Worm (Caenorhabditis elegans) whole organism, L1 larva: ENCODE results near the gene ZK1320.9.

Source experiments
- C16A3.4 ChIP-seq: fragments of 150-350 bp; optimal IDR thresholded peaks from 2 replicates; lab custom pipeline; 2014; ENCODE audit warnings: missing biosample characterization, missing genetic modification characterization
- F16B12.6 ChIP-seq: fragments of 150-350 bp; optimal IDR thresholded peaks from 2 replicates; lab custom pipeline; 2014; ENCODE audit warnings: missing biosample characterization, missing genetic modification characterization
- aly-2 ChIP-seq: fragments of 150-350 bp; optimal IDR thresholded peaks from 2 replicates; lab custom pipeline; 2014; ENCODE audit warnings: missing biosample characterization, missing genetic modification characterization
- ama-1 ChIP-seq: fragments of 150-350 bp; optimal IDR thresholded peaks from 2 replicates; lab custom pipeline; 2014
- ceh-63 ChIP-seq: fragments of 200-800 bp; sonication (Bioruptor generic); optimal IDR thresholded peaks from 2 replicates; lab custom pipeline; 2018; ENCODE audit warnings: mild to moderate bottlenecking, missing genetic modification characterization, missing compliant biosample characterization
- ceh-8 ChIP-seq: fragments of 200-800 bp; sonication (Bioruptor generic); optimal IDR thresholded peaks from 2 replicates; lab custom pipeline; 2018; ENCODE audit warnings: mild to moderate bottlenecking, missing genetic modification characterization, moderate library complexity, missing compliant biosample characterization
- ceh-82 ChIP-seq, 3 experiments: fragments of 150-350 bp in 1 of 3; sonication (generic microtip) in 2 of 3; optimal IDR thresholded peaks; 2 replicates each; lab custom pipeline; 2014 to 2017; ENCODE audit warnings: missing biosample characterization in 3 of 3, missing genetic modification characterization in 3 of 3
- ces-1 ChIP-seq: fragments of 150-350 bp; optimal IDR thresholded peaks from 2 replicates; lab custom pipeline; 2014; ENCODE audit warnings: missing biosample characterization, missing genetic modification reagents, missing genetic modification characterization
- dpl-1 ChIP-seq, 3 experiments: fragments of 150-350 bp in 2 of 3; sonication (generic microtip) in 1 of 3; optimal IDR thresholded peaks; 2 replicates each; lab custom pipeline; 2014 to 2017; ENCODE audit warnings: missing biosample characterization in 3 of 3, missing genetic modification characterization in 3 of 3, missing genetic modification reagents in 3 of 3
- efl-1 ChIP-seq, 4 experiments: fragments of 150-350 bp; optimal IDR thresholded peaks in 3 of 4; peaks in 1 of 4; 1 replicate in 1 of 4; 2 replicates in 3 of 4; lab custom pipeline; 2014; ENCODE audit warnings: missing biosample characterization in 2 of 4, missing genetic modification characterization in 2 of 4, missing genetic modification reagents in 2 of 4
- efl-3 ChIP-seq: fragments of 200-800 bp; sonication (Bioruptor generic); optimal IDR thresholded peaks from 2 replicates; lab custom pipeline; 2018; ENCODE audit warnings: mild to moderate bottlenecking, missing genetic modification characterization, missing compliant biosample characterization
- egl-13 ChIP-seq: sonication (generic microtip); optimal IDR thresholded peaks from 2 replicates; lab custom pipeline; 2016; ENCODE audit warnings: missing genotype, missing genetic modification reagents, missing genetic modification characterization, missing compliant biosample characterization
- egl-27 ChIP-seq, 2 experiments: fragments of 150-350 bp in 1 of 2; sonication (generic microtip); optimal IDR thresholded peaks; 3 replicates each; lab custom pipeline; 2017 to 2018; ENCODE audit warnings: missing biosample characterization in 2 of 2, missing genetic modification characterization in 2 of 2, missing genetic modification reagents in 2 of 2
- elt-2 ChIP-seq: sonication (generic microtip); optimal IDR thresholded peaks from 2 replicates; lab custom pipeline; 2016; ENCODE audit warnings: missing genetic modification characterization, mild to moderate bottlenecking, inconsistent platforms, missing compliant biosample characterization, missing genetic modification reagents
- fkh-10 ChIP-seq: sonication (generic microtip); optimal IDR thresholded peaks from 2 replicates; lab custom pipeline; 2017; ENCODE audit warnings: missing biosample characterization, missing genetic modification reagents, missing genetic modification characterization
- fkh-8 ChIP-seq: sonication (generic microtip); optimal IDR thresholded peaks from 2 replicates; lab custom pipeline; 2016; ENCODE audit warnings: mild to moderate bottlenecking, missing genetic modification characterization, missing compliant biosample characterization
- fos-1 ChIP-seq: fragments of 150-350 bp; optimal IDR thresholded peaks from 2 replicates; lab custom pipeline; 2014; ENCODE audit warnings: missing biosample characterization, missing genetic modification characterization
- grh-1 ChIP-seq: fragments of 200-800 bp; sonication (Bioruptor generic); IDR thresholded peaks from 2 replicates; pipeline ENCODE4 v1.3.6; 2022; ENCODE audit warnings: missing genetic modification reagents, missing genetic modification characterization, missing compliant biosample characterization
- hlh-17 ChIP-seq: fragments of 200-800 bp; sonication (Bioruptor generic); optimal IDR thresholded peaks from 2 replicates; lab custom pipeline; 2018; ENCODE audit warnings: missing genetic modification characterization, mild to moderate bottlenecking, missing compliant biosample characterization, moderate library complexity, borderline replicate concordance
- hlh-4 ChIP-seq: sonication (generic microtip); optimal IDR thresholded peaks from 2 replicates; lab custom pipeline; 2016; ENCODE audit warnings: mild to moderate bottlenecking, missing genetic modification characterization, missing compliant biosample characterization
- isw-1 ChIP-seq: fragments of 200-800 bp; sonication (Bioruptor generic); IDR thresholded peaks from 2 replicates; pipeline ENCODE4 v1.3.6; 2022; ENCODE audit warnings: missing genetic modification characterization, missing compliant biosample characterization
- jun-1 ChIP-seq: fragments of 150-350 bp; optimal IDR thresholded peaks from 2 replicates; lab custom pipeline; 2014; ENCODE audit warnings: missing biosample characterization, missing genetic modification reagents, missing genetic modification characterization
- lin-14 ChIP-seq: fragments of 200-800 bp; sonication (Bioruptor generic); optimal IDR thresholded peaks from 2 replicates; lab custom pipeline; 2018; ENCODE audit warnings: mild to moderate bottlenecking, missing genetic modification characterization, moderate library complexity, missing compliant biosample characterization
- lin-15B ChIP-seq: fragments of 150-350 bp; sonication (generic microtip); optimal IDR thresholded peaks from 3 replicates; lab custom pipeline; 2014; ENCODE audit warnings: missing biosample characterization, missing genetic modification characterization
- lir-3 ChIP-seq: sonication (generic microtip); optimal IDR thresholded peaks from 2 replicates; lab custom pipeline; 2016; ENCODE audit warnings: mild to moderate bottlenecking, missing genetic modification characterization, moderate library complexity, missing compliant biosample characterization; ENCODE audit not compliant: poor library complexity
- mep-1 ChIP-seq: fragments of 150-350 bp; optimal IDR thresholded peaks from 2 replicates; lab custom pipeline; 2014; ENCODE audit warnings: missing biosample characterization, missing genetic modification characterization
- nhr-11 ChIP-seq: fragments of 150-350 bp; optimal IDR thresholded peaks from 2 replicates; lab custom pipeline; 2014; ENCODE audit warnings: missing biosample characterization, missing genetic modification characterization
- nhr-12 ChIP-seq: sonication (generic microtip); optimal IDR thresholded peaks from 2 replicates; lab custom pipeline; 2017; ENCODE audit warnings: missing biosample characterization, missing genetic modification characterization
- nhr-237 ChIP-seq: fragments of 150-350 bp; optimal IDR thresholded peaks from 2 replicates; lab custom pipeline; 2014; ENCODE audit warnings: missing biosample characterization, missing genetic modification characterization
- nhr-28 ChIP-seq: fragments of 150-350 bp; optimal IDR thresholded peaks from 2 replicates; lab custom pipeline; 2014; ENCODE audit warnings: missing biosample characterization, missing genetic modification characterization
- nhr-47 ChIP-seq: sonication (generic microtip); optimal IDR thresholded peaks from 2 replicates; lab custom pipeline; 2016; ENCODE audit warnings: mild to moderate bottlenecking, missing genetic modification characterization, moderate library complexity, missing compliant biosample characterization
- nhr-71 ChIP-seq: sonication (generic microtip); optimal IDR thresholded peaks from 2 replicates; lab custom pipeline; 2016; ENCODE audit warnings: mild to moderate bottlenecking, missing genetic modification characterization, moderate library complexity, missing compliant biosample characterization
- nhr-77 ChIP-seq: fragments of 150-350 bp; optimal IDR thresholded peaks from 2 replicates; lab custom pipeline; 2014; ENCODE audit warnings: missing biosample characterization, missing genetic modification characterization
- nhr-84 ChIP-seq: sonication (generic microtip); optimal IDR thresholded peaks from 2 replicates; lab custom pipeline; 2017; ENCODE audit warnings: missing biosample characterization, missing genetic modification characterization
- nhr-90 ChIP-seq: sonication (generic microtip); optimal IDR thresholded peaks from 2 replicates; lab custom pipeline; 2016; ENCODE audit warnings: mild to moderate bottlenecking, missing genetic modification characterization, missing compliant biosample characterization; ENCODE audit not compliant: poor library complexity
- pag-3 ChIP-seq: sonication (generic microtip); optimal IDR thresholded peaks from 2 replicates; lab custom pipeline; 2017; ENCODE audit warnings: missing genetic modification characterization, mild to moderate bottlenecking, missing compliant biosample characterization, antibody characterized with exemption, borderline replicate concordance; ENCODE audit not compliant: insufficient read depth
- rnt-1 ChIP-seq: sonication (generic microtip); optimal IDR thresholded peaks from 2 replicates; lab custom pipeline; 2016; ENCODE audit warnings: mild to moderate bottlenecking, missing genetic modification characterization, moderate library complexity, missing compliant biosample characterization
- skn-1 ChIP-seq: fragments of 150-350 bp; optimal IDR thresholded peaks from 2 replicates; lab custom pipeline; 2014; ENCODE audit warnings: missing biosample characterization, missing genetic modification characterization
- snpc-4 ChIP-seq: fragments of 150-350 bp; optimal IDR thresholded peaks from 2 replicates; lab custom pipeline; 2014; ENCODE audit warnings: missing biosample characterization, missing genetic modification characterization
- snu-23 ChIP-seq: sonication (generic microtip); optimal IDR thresholded peaks from 2 replicates; lab custom pipeline; 2016; ENCODE audit warnings: missing genetic modification characterization, missing compliant biosample characterization
- sup-37 ChIP-seq: fragments of 200-800 bp; sonication (Bioruptor generic); optimal IDR thresholded peaks from 2 replicates; lab custom pipeline; 2018; ENCODE audit warnings: mild to moderate bottlenecking, missing genetic modification characterization, missing compliant biosample characterization
- swsn-7 ChIP-seq: sonication (generic microtip); optimal IDR thresholded peaks from 2 replicates; lab custom pipeline; 2016; ENCODE audit warnings: missing genetic modification characterization, missing compliant biosample characterization
- unc-30 ChIP-seq: sonication (generic microtip); optimal IDR thresholded peaks from 2 replicates; lab custom pipeline; 2017; ENCODE audit warnings: missing biosample characterization, missing genetic modification characterization
- unc-62 ChIP-seq: fragments of 150-350 bp; optimal IDR thresholded peaks from 2 replicates; lab custom pipeline; 2014; ENCODE audit warnings: missing biosample characterization, missing genetic modification reagents, missing genetic modification characterization
- xbp-1 ChIP-seq: sonication (generic microtip); optimal IDR thresholded peaks from 2 replicates; lab custom pipeline; 2016; ENCODE audit warnings: missing genetic modification characterization, missing compliant biosample characterization
- zag-1 ChIP-seq: fragments of 150-350 bp; optimal IDR thresholded peaks from 2 replicates; lab custom pipeline; 2014; ENCODE audit warnings: missing biosample characterization, missing genetic modification characterization
- zip-4 ChIP-seq: fragments of 200-800 bp; sonication (Bioruptor generic); optimal IDR thresholded peaks from 2 replicates; lab custom pipeline; 2018; ENCODE audit warnings: mild to moderate bottlenecking, missing genetic modification characterization, moderate library complexity, missing compliant biosample characterization
- ztf-11 ChIP-seq, 2 experiments: sonication (generic microtip); optimal IDR thresholded peaks; 2 replicates each; lab custom pipeline; 2016 to 2017; ENCODE audit warnings: missing genetic modification characterization in 2 of 2, missing biosample characterization in 1 of 2, missing compliant biosample characterization in 1 of 2

Gene ZK1320.9

ce11 chrII:9716417-9717039 is 30.0 kb upstream of the ZK1320.9 start, which contains the start of gene wee-1.3 (continued):
- TF ChIP-seq elt-2 (tag; lab: Kevin White, UChicago): peak; percentile 7
- TF ChIP-seq nhr-77: peak; percentile 83
- TF ChIP-seq mep-1 (tag; lab: Kevin White, UChicago): peak; percentile 90
- peak; percentile 66 to 89 (median 69) for TF ChIP-seq ceh-82 (tag; optimal IDR thresholded peaks at IDR 0.05; lab: Kevin White, UChicago)
- TF ChIP-seq efl-1 (optimal IDR thresholded peaks at IDR 0.05; lab: Kevin White, UChicago): peak; percentile 97 to 99
- TF ChIP-seq efl-1 (GFP tag; optimal IDR thresholded peaks at IDR 0.05 in 1 of 2; lab: Kevin White, UChicago): peak; percentile 99 to 100
- peak; percentile 62 for TF ChIP-seq egl-13 (tag; lab: Kevin White, UChicago)
- peak; percentile 99 to 100 (median 99) for TF ChIP-seq dpl-1 (GFP tag; optimal IDR thresholded peaks at IDR 0.05; lab: Kevin White, UChicago)
- TF ChIP-seq snpc-4: peak; percentile 65
- TF ChIP-seq ceh-63: no peak
- TF ChIP-seq pag-3 (tag; lab: Kevin White, UChicago): peak; percentile 1
- peak; percentile 91 for TF ChIP-seq C16A3.4
- TF ChIP-seq lin-14 (GFP tag; lab: Kevin White, UChicago): peak; percentile 76
- TF ChIP-seq egl-27 (tag; optimal IDR thresholded peaks at IDR 0.05; lab: Kevin White, UChicago): no peak
- TF ChIP-seq lin-15B (tag; lab: Kevin White, UChicago): peak; percentile 73
- TF ChIP-seq sup-37 (GFP tag; lab: Kevin White, UChicago): no peak
- no peak for TF ChIP-seq unc-62 (GFP tag; lab: Kevin White, UChicago)
- TF ChIP-seq rnt-1 (tag; lab: Kevin White, UChicago): peak; percentile 90
- no peak for TF ChIP-seq zag-1 (tag; lab: Kevin White, UChicago)
- peak; percentile 50 for TF ChIP-seq nhr-237 (tag; lab: Kevin White, UChicago)
- no peak for TF ChIP-seq efl-3 (GFP tag; lab: Kevin White, UChicago)
- peak; percentile 75 for TF ChIP-seq fkh-8 (tag; lab: Kevin White, UChicago)
- no peak for TF ChIP-seq fkh-10
- TF ChIP-seq jun-1: peak; percentile 78
- TF ChIP-seq aly-2 (tag; lab: Kevin White, UChicago): peak; percentile 77
- peak; percentile 83 for TF ChIP-seq skn-1 (tag; lab: Kevin White, UChicago)
- TF ChIP-seq zip-4: peak; percentile 29
- peak; percentile 88 for TF ChIP-seq snu-23 (GFP tag; lab: Kevin White, UChicago)
- TF ChIP-seq ztf-11 (tag; optimal IDR thresholded peaks at IDR 0.05; lab: Kevin White, UChicago): peak in 1 of 2 experiments; percentile 51
- no peak for TF ChIP-seq ama-1 (lab: Kevin White, UChicago)
- TF ChIP-seq nhr-11 (tag; lab: Kevin White, UChicago): peak; percentile 60
- no peak for TF ChIP-seq hlh-4 (tag; lab: Kevin White, UChicago)
- no peak for TF ChIP-seq nhr-84 (tag; lab: Kevin White, UChicago)
- TF ChIP-seq nhr-12 (tag; lab: Kevin White, UChicago): no peak
- no peak for TF ChIP-seq unc-30
- no peak for TF ChIP-seq hlh-17 (GFP tag; lab: Kevin White, UChicago)
- peak; percentile 48 for TF ChIP-seq ceh-8 (GFP tag; lab: Kevin White, UChicago)
- peak; percentile 83 for TF ChIP-seq swsn-7 (tag; lab: Kevin White, UChicago)
- TF ChIP-seq nhr-71 (tag; lab: Kevin White, UChicago): peak; percentile 89
- TF ChIP-seq nhr-90: peak; percentile 78
- TF ChIP-seq fos-1: peak; percentile 37
- no peak for TF ChIP-seq ces-1 (GFP tag; lab: Kevin White, UChicago)
- peak; percentile 62 for TF ChIP-seq grh-1 (GFP tag; lab: Robert Waterston, UW)
- TF ChIP-seq xbp-1 (tag; lab: Kevin White, UChicago): peak; percentile 83
- no peak for TF ChIP-seq nhr-28
- peak; percentile 99 for TF ChIP-seq F16B12.6 (tag; lab: Kevin White, UChicago)
- peak; percentile 58 for TF ChIP-seq lir-3 (tag; lab: Kevin White, UChicago)
- peak; percentile 79 for TF ChIP-seq isw-1 (GFP tag; lab: Robert Waterston, UW)
- peak; percentile 88 for TF ChIP-seq nhr-47
